Worm (Caenorhabditis elegans) whole organism, young adult: Measurements from ENCODE around the gene lgc-57.
A peak's percentile ranks its signal among the peaks of the same experiment; 100 is the strongest.

Experiments used
- B0019.2 ChIP-seq: fragments of 200-800 bp; sonication (Bioruptor generic); conservative IDR thresholded peaks from 2 replicates; pipeline ENCODE4 v1.3.6; 2022; ENCODE audit warnings: missing genetic modification reagents, missing genetic modification characterization, missing compliant biosample characterization
- B0261.1 ChIP-seq: sonication (generic microtip); optimal IDR thresholded peaks from 2 replicates; lab custom pipeline; 2016; ENCODE audit warnings: mild to moderate bottlenecking, missing genetic modification characterization, moderate library complexity, missing compliant biosample characterization
- B0336.3 ChIP-seq: fragments of 200-800 bp; sonication (Bioruptor generic); IDR thresholded peaks from 2 replicates; pipeline ENCODE4 v1.3.6; 2022; ENCODE audit warnings: missing genetic modification characterization, missing compliant biosample characterization
- F22D6.2 ChIP-seq: sonication (generic microtip); optimal IDR thresholded peaks from 2 replicates; lab custom pipeline; 2016; ENCODE audit warnings: mild to moderate bottlenecking, missing genetic modification characterization, missing compliant biosample characterization
- K11D2.4 ChIP-seq: fragments of 200-800 bp; sonication (Bioruptor generic); IDR thresholded peaks from 2 replicates; pipeline ENCODE4 v1.3.6; 2022; ENCODE audit warnings: missing genetic modification reagents, missing genetic modification characterization, missing compliant biosample characterization
- Y79H2A.3 ChIP-seq: fragments of 200-800 bp; sonication (Bioruptor generic); conservative IDR thresholded peaks from 2 replicates; pipeline ENCODE4 v1.3.6; 2022; ENCODE audit warnings: missing genetic modification reagents, missing genetic modification characterization, missing compliant biosample characterization
- attf-6 ChIP-seq: fragments of 200-800 bp; sonication (Bioruptor generic); IDR thresholded peaks from 2 replicates; pipeline ENCODE4 v1.3.6; 2022; ENCODE audit warnings: missing genetic modification reagents, missing genetic modification characterization, missing compliant biosample characterization
- bed-1 ChIP-seq: fragments of 200-800 bp; sonication (Bioruptor generic); IDR thresholded peaks from 2 replicates; pipeline ENCODE4 v1.3.6; 2022; ENCODE audit warnings: missing genetic modification reagents, missing genetic modification characterization, missing compliant biosample characterization
- bed-2 ChIP-seq: fragments of 200-800 bp; sonication (Bioruptor generic); IDR thresholded peaks from 2 replicates; pipeline ENCODE4 v1.3.6; 2022; ENCODE audit warnings: missing genetic modification reagents, missing genetic modification characterization, missing compliant biosample characterization
- ccch-3 ChIP-seq: fragments of 200-800 bp; sonication (Bioruptor generic); optimal IDR thresholded peaks from 2 replicates; lab custom pipeline; 2018; ENCODE audit warnings: mild to moderate bottlenecking, missing genetic modification characterization, missing compliant biosample characterization
- cebp-1 ChIP-seq, 2 experiments: fragments of 200-800 bp in 1 of 2; sonication (Bioruptor generic) in 1 of 2; sonication (generic microtip) in 1 of 2; IDR thresholded peaks in 1 of 2; optimal IDR thresholded peaks in 1 of 2; 2 replicates each; pipeline versions ENCODE4 v1.3.6 to Lab custom; 2017 to 2022; ENCODE audit warnings: missing compliant biosample characterization in 2 of 2, missing genetic modification characterization in 2 of 2, mild to moderate bottlenecking in 1 of 2, missing genetic modification reagents in 1 of 2, moderate library complexity in 1 of 2
- die-1 ChIP-seq: sonication (generic microtip); optimal IDR thresholded peaks from 2 replicates; lab custom pipeline; 2016; ENCODE audit warnings: missing genotype, mild to moderate bottlenecking, missing genetic modification characterization, missing compliant biosample characterization
- dpff-1 ChIP-seq: sonication (generic microtip); optimal IDR thresholded peaks from 2 replicates; lab custom pipeline; 2017; ENCODE audit warnings: mild to moderate bottlenecking, missing genetic modification characterization, missing compliant biosample characterization
- efl-1 ChIP-seq: fragments of 150-350 bp; optimal IDR thresholded peaks from 2 replicates; lab custom pipeline; 2014; ENCODE audit warnings: missing biosample characterization, missing genetic modification reagents, missing genetic modification characterization
- egl-18 ChIP-seq: fragments of 200-800 bp; sonication (Bioruptor generic); IDR thresholded peaks from 2 replicates; pipeline ENCODE4 v1.3.6; 2022; ENCODE audit warnings: missing genetic modification reagents, missing genetic modification characterization, missing compliant biosample characterization
- ets-4 ChIP-seq: fragments of 200-800 bp; sonication (Bioruptor generic); optimal IDR thresholded peaks from 2 replicates; lab custom pipeline; 2018; ENCODE audit warnings: mild to moderate bottlenecking, missing genetic modification characterization, missing compliant biosample characterization
- him-1 ChIP-seq: sonication (generic microtip); optimal IDR thresholded peaks from 2 replicates; lab custom pipeline; 2016; ENCODE audit warnings: missing genotype, missing genetic modification reagents, missing genetic modification characterization, missing compliant biosample characterization
- hmg-20 ChIP-seq: fragments of 200-800 bp; sonication (Bioruptor generic); IDR thresholded peaks from 2 replicates; pipeline ENCODE4 v1.3.6; 2022; ENCODE audit warnings: missing genetic modification reagents, missing genetic modification characterization, missing compliant biosample characterization
- hrde-1 ChIP-seq: sonication (generic microtip); optimal IDR thresholded peaks from 2 replicates; lab custom pipeline; 2016; ENCODE audit warnings: missing genetic modification characterization, mild to moderate bottlenecking, missing compliant biosample characterization, moderate library complexity, missing genotype, missing genetic modification reagents, borderline replicate concordance
- hsf-1 ChIP-seq: fragments of 200-800 bp; sonication (Bioruptor generic); IDR thresholded peaks from 2 replicates; pipeline ENCODE4 v1.3.6; 2022; ENCODE audit warnings: missing genetic modification reagents, missing genetic modification characterization, missing compliant biosample characterization
- let-526 ChIP-seq: fragments of 200-800 bp; sonication (Bioruptor generic); IDR thresholded peaks from 2 replicates; pipeline ENCODE4 v1.3.6; 2022; ENCODE audit warnings: missing genetic modification reagents, missing genetic modification characterization, missing compliant biosample characterization
- lsl-1 ChIP-seq: fragments of 200-800 bp; sonication (Bioruptor generic); optimal IDR thresholded peaks from 2 replicates; lab custom pipeline; 2018; ENCODE audit warnings: mild to moderate bottlenecking, missing genetic modification characterization, moderate library complexity, missing compliant biosample characterization
- madf-6 ChIP-seq: fragments of 200-800 bp; sonication (Bioruptor generic); IDR thresholded peaks from 2 replicates; pipeline ENCODE4 v1.3.6; 2022; ENCODE audit warnings: missing genetic modification reagents, missing genetic modification characterization, missing compliant biosample characterization
- madf-8 ChIP-seq: fragments of 200-800 bp; sonication (Bioruptor generic); conservative IDR thresholded peaks from 2 replicates; pipeline ENCODE4 v1.3.6; 2022; ENCODE audit warnings: missing genetic modification reagents, missing genetic modification characterization, missing compliant biosample characterization
- mcd-1 ChIP-seq: fragments of 200-800 bp; sonication (Bioruptor generic); IDR thresholded peaks from 2 replicates; pipeline ENCODE4 v1.3.6; 2022; ENCODE audit warnings: missing genetic modification reagents, missing genetic modification characterization, missing compliant biosample characterization
- mel-28 ChIP-seq: sonication (generic microtip); optimal IDR thresholded peaks from 2 replicates; lab custom pipeline; 2016; ENCODE audit warnings: borderline replicate concordance, mild to moderate bottlenecking, missing genetic modification characterization, missing compliant biosample characterization
- nfyb-1 ChIP-seq: fragments of 200-800 bp; sonication (Bioruptor generic); IDR thresholded peaks from 2 replicates; pipeline ENCODE4 v1.3.6; 2022; ENCODE audit warnings: missing genetic modification reagents, missing genetic modification characterization, missing compliant biosample characterization
- nhr-179 ChIP-seq: sonication (generic microtip); optimal IDR thresholded peaks from 2 replicates; lab custom pipeline; 2016; ENCODE audit warnings: mild to moderate bottlenecking, missing genetic modification characterization, missing compliant biosample characterization
- nhr-27 ChIP-seq: fragments of 200-800 bp; sonication (Bioruptor generic); optimal IDR thresholded peaks from 2 replicates; lab custom pipeline; 2018; ENCODE audit warnings: mild to moderate bottlenecking, missing genetic modification characterization, moderate library complexity, missing compliant biosample characterization
- sdz-38 ChIP-seq: sonication (generic microtip); optimal IDR thresholded peaks from 2 replicates; lab custom pipeline; 2016; ENCODE audit warnings: missing genotype, missing genetic modification characterization, missing compliant biosample characterization
- snpc-1.1 ChIP-seq: sonication (generic microtip); optimal IDR thresholded peaks from 2 replicates; lab custom pipeline; 2017; ENCODE audit warnings: missing genetic modification characterization, mild to moderate bottlenecking, missing compliant biosample characterization, antibody characterized with exemption, moderate library complexity, missing genotype, missing genetic modification reagents; ENCODE audit not compliant: insufficient read depth
- snpc-1.3 ChIP-seq: sonication (generic microtip); optimal IDR thresholded peaks from 2 replicates; lab custom pipeline; 2017; ENCODE audit warnings: missing genetic modification characterization, mild to moderate bottlenecking, missing compliant biosample characterization, antibody characterized with exemption, moderate library complexity, missing genotype, missing genetic modification reagents; ENCODE audit not compliant: insufficient read depth
- tlf-1 ChIP-seq: fragments of 200-800 bp; sonication (Bioruptor generic); optimal IDR thresholded peaks from 2 replicates; lab custom pipeline; 2018; ENCODE audit warnings: mild to moderate bottlenecking, missing genetic modification characterization, missing compliant biosample characterization
- unc-130 ChIP-seq: sonication (generic microtip); optimal IDR thresholded peaks from 2 replicates; lab custom pipeline; 2016; ENCODE audit warnings: missing genetic modification reagents, missing genetic modification characterization, missing compliant biosample characterization
- unc-62 ChIP-seq: fragments of 150-350 bp; optimal IDR thresholded peaks from 2 replicates; lab custom pipeline; 2014; ENCODE audit warnings: missing biosample characterization, missing genetic modification reagents, missing genetic modification characterization
- xnd-1 ChIP-seq: sonication (generic microtip); optimal IDR thresholded peaks from 2 replicates; lab custom pipeline; 2016; ENCODE audit warnings: missing genotype, missing genetic modification reagents, missing genetic modification characterization, missing compliant biosample characterization
- ztf-22 ChIP-seq: fragments of 200-800 bp; sonication (Bioruptor generic); optimal IDR thresholded peaks from 2 replicates; lab custom pipeline; 2018; ENCODE audit warnings: mild to moderate bottlenecking, missing genetic modification characterization, moderate library complexity, missing compliant biosample characterization
- ztf-25 ChIP-seq: fragments of 200-800 bp; sonication (Bioruptor generic); IDR thresholded peaks from 2 replicates; pipeline ENCODE4 v1.3.6; 2022; ENCODE audit warnings: missing genetic modification reagents, missing genetic modification characterization, missing compliant biosample characterization
- ztf-6 ChIP-seq: fragments of 200-800 bp; sonication (Bioruptor generic); IDR thresholded peaks from 2 replicates; pipeline ENCODE4 v1.3.6; 2022; ENCODE audit warnings: missing genetic modification reagents, missing genetic modification characterization, missing compliant biosample characterization

Gene lgc-57

ce11 chrII:10658576-10659256 lies 36.1 kb upstream of the lgc-57 start, which contains the start of the genes snu-13 and rsp-7 (continued):
- TF ChIP-seq F22D6.2 (tag; lab: Kevin White, UChicago) (no peak), efl-1 (GFP tag; lab: Kevin White, UChicago) (peak; percentile 34), ztf-6 (no peak), nhr-27 (no peak), bed-1 (GFP tag; lab: Robert Waterston, UW) (no peak), him-1 (no peak), nhr-179 (tag; lab: Kevin White, UChicago) (no peak), ccch-3 (GFP tag; lab: Kevin White, UChicago) (no peak), die-1 (tag; lab: Kevin White, UChicago) (no peak), B0336.3 (GFP tag; lab: Robert Waterston, UW) (no peak), madf-8 (GFP tag; lab: Robert Waterston, UW) (peak; percentile 57), bed-2 (GFP tag; lab: Robert Waterston, UW) (no peak), K11D2.4 (GFP tag; lab: Robert Waterston, UW) (no peak)

DNA sequence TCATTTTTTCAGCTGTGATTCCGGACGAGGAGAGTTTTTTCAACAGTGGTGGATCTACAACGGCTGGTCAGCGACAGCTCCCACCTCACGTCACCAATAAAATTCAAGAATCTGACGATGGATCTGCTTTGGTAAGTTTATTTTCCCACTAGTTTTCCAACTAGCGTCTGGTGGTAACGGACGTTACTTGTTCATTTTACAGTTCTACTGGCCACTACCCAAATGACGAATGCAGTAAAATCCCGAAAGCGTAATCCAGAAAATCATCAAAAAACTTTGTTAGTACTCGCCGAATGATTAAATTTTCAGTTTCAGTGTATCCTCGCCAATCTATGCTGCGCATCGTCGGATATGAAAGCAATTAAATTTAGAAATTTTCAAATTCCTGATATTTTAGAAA lies 35.2 kb upstream of the lgc-57 start:
- TF ChIP-seq let-526 (GFP tag; lab: Robert Waterston, UW) (no peak), hsf-1 (GFP tag; lab: Robert Waterston, UW) (no peak), ztf-25 (no peak), ets-4 (no peak), cebp-1 (GFP tag; IDR thresholded peaks at IDR 0.05; lab: Robert Waterston, UW) (no peak), cebp-1 (tag; optimal IDR thresholded peaks at IDR 0.05; lab: Kevin White, UChicago) (no peak), B0261.1 (tag; lab: Kevin White, UChicago) (no peak), hmg-20 (GFP tag; lab: Robert Waterston, UW) (no peak), unc-130 (GFP tag; lab: Kevin White, UChicago) (no peak), lsl-1 (GFP tag; lab: Kevin White, UChicago) (no peak), egl-18 (no peak), ccch-3 (GFP tag; lab: Kevin White, UChicago) (no peak), unc-62 (no peak), dpff-1 (no peak)

ce11 chrII:10660892-10661291 lies 33.9 kb upstream of the lgc-57 start, which contains the start of gene marc-2:
Gene marc-2 (minus strand): TSS chrII:10660992.
- TF ChIP-seq madf-6: peak; percentile 38; the same call in 1 of the 2 replicates
- no peak for TF ChIP-seq madf-8 (GFP tag; lab: Robert Waterston, UW)
- TF ChIP-seq attf-6: no peak

DNA sequence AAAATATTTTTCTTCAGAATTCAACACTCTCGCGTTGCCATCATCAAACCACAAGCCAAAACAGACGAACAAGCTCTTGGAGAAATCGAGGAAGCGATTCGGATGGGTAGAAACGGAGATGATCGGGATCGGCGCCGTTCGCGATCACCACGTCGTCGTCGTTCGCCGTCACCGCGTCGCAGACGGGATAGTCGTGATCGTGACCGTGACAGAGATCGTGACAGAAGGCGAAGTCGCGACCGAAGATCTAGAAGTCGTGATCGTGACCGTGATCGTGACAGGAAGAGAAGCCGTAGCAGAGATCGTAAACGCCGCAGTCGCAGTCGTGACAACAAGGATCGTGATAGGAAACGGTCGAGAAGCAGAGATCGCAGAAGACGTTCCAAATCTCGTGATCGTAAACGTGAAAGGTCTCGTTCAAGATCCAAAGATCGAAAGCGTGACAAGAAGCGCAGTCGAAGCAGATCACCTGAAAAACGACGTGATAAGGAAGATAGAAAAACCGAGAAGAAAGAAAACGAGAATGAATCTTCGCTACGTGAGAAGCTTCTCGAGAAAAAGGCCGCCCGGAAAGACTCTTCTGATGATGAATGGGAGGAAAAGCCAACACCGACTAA lies 33.3 kb upstream of the lgc-57 start:
- TF ChIP-seq sdz-38 (tag; lab: Kevin White, UChicago): no peak
- 0 out of 2 replicates have a peak, but pooled peaks have one; percentile 35 for TF ChIP-seq bed-1 (GFP tag; lab: Robert Waterston, UW)
- TF ChIP-seq xnd-1: no peak
- TF ChIP-seq tlf-1 (GFP tag; lab: Kevin White, UChicago): no peak
- no peak for TF ChIP-seq bed-2 (GFP tag; lab: Robert Waterston, UW)

DNA sequence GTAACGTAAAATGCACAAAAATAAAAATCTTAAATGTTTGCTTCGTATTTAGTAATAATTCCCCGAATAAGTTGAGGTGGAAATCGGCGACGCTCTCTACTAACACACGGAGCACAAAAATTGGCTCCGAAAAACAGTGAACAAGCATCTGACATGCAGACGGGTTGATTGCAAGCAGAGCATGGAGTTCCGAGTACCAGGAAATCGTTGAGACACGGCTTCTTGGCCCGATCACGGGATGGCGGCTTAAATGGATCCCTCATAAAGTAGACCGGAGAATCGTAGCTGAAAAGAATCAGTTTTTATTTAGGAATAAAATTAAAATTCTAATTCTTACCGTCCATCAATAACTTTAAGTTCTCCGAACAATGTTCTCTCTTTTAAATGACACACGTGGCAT lies 32.5 kb upstream of the lgc-57 start:
- TF ChIP-seq nfyb-1 (peak; percentile 59; the same call in 1 of the 2 replicates), Y79H2A.3 (GFP tag; lab: Robert Waterston, UW) (no peak), ztf-22 (GFP tag; lab: Kevin White, UChicago) (no peak), madf-6 (peak; percentile 22; the same call in 1 of the 2 replicates), bed-1 (GFP tag; lab: Robert Waterston, UW) (no peak), snpc-1.3 (tag; lab: Kevin White, UChicago) (peak; percentile 0), hrde-1 (no peak), mcd-1 (GFP tag; lab: Robert Waterston, UW) (0 out of 2 replicates have a peak, but pooled peaks have one; percentile 4), B0019.2 (0 out of 2 replicates have a peak, but pooled peaks have one; percentile 9), mel-28 (tag; lab: Kevin White, UChicago) (no peak), bed-2 (GFP tag; lab: Robert Waterston, UW) (no peak), B0261.1 (tag; lab: Kevin White, UChicago) (no peak), snpc-1.1 (tag; lab: Kevin White, UChicago) (no peak)
